Fruit fly (Drosophila melanogaster): ENCODE results near the gene CG12206.

The CG12206 gene

dm6 chrX:3453038-3453819, 21.1 kb downstream of the CG12206 start:
- TF ChIP-seq gl (tag; optimal IDR thresholded peaks at IDR 0.05) = no peak
- TF ChIP-seq CG32121 (GFP tag; IDR thresholded peaks at IDR 0.05) = peak; percentile 81
- TF ChIP-seq CG8159 (tag; optimal IDR thresholded peaks at IDR 0.05) = no peak
- TF ChIP-seq CG12605 (GFP tag; IDR thresholded peaks at IDR 0.05) = peak; percentile 59; the same call in 1 of the 2 replicates
- TF ChIP-seq CG15710 (tag; optimal IDR thresholded peaks at IDR 0.05) = no peak
- TF ChIP-seq CG8301 (tag; optimal IDR thresholded peaks at IDR 0.05) = peak; percentile 45
- peak; percentile 75 for TF ChIP-seq CG4496 (GFP tag; IDR thresholded peaks at IDR 0.05)
- peak; percentile 77 for TF ChIP-seq Ets98B (GFP tag; IDR thresholded peaks at IDR 0.05)
- TF ChIP-seq fd96Ca (GFP tag; IDR thresholded peaks at IDR 0.05) = peak; percentile 81
- no peak for TF ChIP-seq Pif1B (GFP tag; optimal IDR thresholded peaks at IDR 0.05)
- no peak for TF ChIP-seq rn (GFP tag; IDR thresholded peaks at IDR 0.05)
- TF ChIP-seq Snoo (tag; optimal IDR thresholded peaks at IDR 0.05) = no peak
- no peak for TF ChIP-seq CG9948 (tag; optimal IDR thresholded peaks at IDR 0.05)
- peak; percentile 40 for TF ChIP-seq CG14655 (GFP tag; optimal IDR thresholded peaks at IDR 0.05)
- TF ChIP-seq CG10348 (GFP tag; IDR thresholded peaks at IDR 0.05) = no peak
- no peak for TF ChIP-seq CG34367 (tag; optimal IDR thresholded peaks at IDR 0.05)
- TF ChIP-seq EcR (GFP tag; optimal IDR thresholded peaks at IDR 0.05) = no peak
- TF ChIP-seq D1 (tag; optimal IDR thresholded peaks at IDR 0.05) = no peak
- TF ChIP-seq CG17806 (tag; optimal IDR thresholded peaks at IDR 0.05) = no peak
- TF ChIP-seq Pif1A (GFP tag; optimal IDR thresholded peaks at IDR 0.05) = peak; percentile 6
- no peak for TF ChIP-seq CG13204 (GFP tag; optimal IDR thresholded peaks at IDR 0.05)

- TF ChIP-seq CG8159 (tag; optimal IDR thresholded peaks at IDR 0.05) (no peak), CG8301 (tag; optimal IDR thresholded peaks at IDR 0.05) (peak; percentile 54), CG10348 (GFP tag; IDR thresholded peaks at IDR 0.05) (no peak), CG13204 (GFP tag; optimal IDR thresholded peaks at IDR 0.05) (no peak), CG4496 (GFP tag; IDR thresholded peaks at IDR 0.05) (peak; percentile 80), CG17806 (tag; optimal IDR thresholded peaks at IDR 0.05) (no peak), fd96Ca (GFP tag; IDR thresholded peaks at IDR 0.05) (peak; percentile 78), Snoo (tag; optimal IDR thresholded peaks at IDR 0.05) (no peak), D1 (tag; optimal IDR thresholded peaks at IDR 0.05) (no peak), EcR (GFP tag; optimal IDR thresholded peaks at IDR 0.05) (no peak), CG14655 (GFP tag; optimal IDR thresholded peaks at IDR 0.05) (peak; percentile 39), Pif1B (GFP tag; optimal IDR thresholded peaks at IDR 0.05) (no peak), rn (GFP tag; IDR thresholded peaks at IDR 0.05) (peak; percentile 19; the same call in 1 of the 2 replicates), CG15710 (tag; optimal IDR thresholded peaks at IDR 0.05) (no peak), Pif1A (GFP tag; optimal IDR thresholded peaks at IDR 0.05) (peak; percentile 25), CG12605 (GFP tag; IDR thresholded peaks at IDR 0.05) (no peak), Ets98B (GFP tag; IDR thresholded peaks at IDR 0.05) (peak; percentile 68), CG34367 (tag; optimal IDR thresholded peaks at IDR 0.05) (no peak), CG32121 (GFP tag; IDR thresholded peaks at IDR 0.05) (peak; percentile 78)
Observed at dm6 chrX:3451916-3452315, 22.4 kb downstream of the CG12206 start.

DNA sequence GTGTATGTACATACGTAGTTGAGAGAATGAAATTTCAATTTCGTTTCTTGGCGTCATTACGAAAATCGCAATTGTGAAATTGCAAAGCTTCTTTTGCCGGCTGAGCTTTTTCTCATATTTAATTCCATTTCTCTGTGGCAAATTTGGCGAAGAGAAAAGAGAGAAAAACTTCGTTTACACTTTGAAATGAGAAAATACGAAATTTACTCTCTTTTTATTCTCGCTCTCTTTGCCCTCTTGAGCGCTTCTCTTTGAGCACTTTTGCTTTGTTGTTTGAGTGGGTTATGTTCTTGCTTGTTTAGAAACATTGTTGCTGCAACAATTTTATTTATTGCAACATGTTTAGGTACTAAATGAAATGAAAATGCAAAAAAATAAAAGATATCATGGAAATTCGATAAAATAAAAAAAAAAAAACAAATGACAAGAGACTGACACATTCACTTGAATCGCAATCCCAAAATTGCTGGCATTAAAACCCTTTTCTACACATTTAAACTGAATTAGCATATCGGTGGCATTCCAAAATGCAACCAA, 23.0 kb downstream of the CG12206 start:
- TF ChIP-seq CG14655 (GFP tag; optimal IDR thresholded peaks at IDR 0.05) (no peak), Pif1B (GFP tag; optimal IDR thresholded peaks at IDR 0.05) (peak; percentile 26), D1 (tag; optimal IDR thresholded peaks at IDR 0.05) (peak; percentile 3)

DNA sequence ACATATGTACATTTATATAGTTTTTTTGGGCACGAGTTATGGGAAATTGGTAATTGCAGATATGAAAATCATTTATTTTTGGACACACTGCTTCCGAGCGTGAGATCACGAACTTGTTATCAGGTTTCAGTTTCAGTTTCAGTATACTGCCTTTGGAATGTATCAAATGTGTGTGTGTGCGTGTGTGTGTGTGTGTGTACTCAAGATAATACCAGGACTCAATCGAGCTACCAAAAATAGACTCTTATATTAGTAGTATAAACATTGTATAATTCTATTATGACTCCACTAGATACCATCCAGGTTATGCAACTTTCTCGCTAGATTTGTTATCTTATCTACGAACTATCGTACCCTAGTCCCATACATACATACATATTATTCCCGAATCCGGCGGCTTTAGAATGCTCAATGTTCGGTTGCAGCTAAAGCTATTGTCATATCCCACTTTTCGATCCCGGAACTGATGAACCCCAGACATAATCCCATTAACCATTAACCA, 25.4 kb downstream of the CG12206 start, which contains the start of gene CG12535:
TSS of gene CG12535 (minus strand) at position 51 of the 502 bp plus-strand sequence.
- TF ChIP-seq CG8159 (tag; optimal IDR thresholded peaks at IDR 0.05) = no peak
- TF ChIP-seq CG32121 (GFP tag; IDR thresholded peaks at IDR 0.05) = no peak
- no peak for TF ChIP-seq CG12605 (GFP tag; IDR thresholded peaks at IDR 0.05)
- TF ChIP-seq D1 (tag; optimal IDR thresholded peaks at IDR 0.05) = no peak
- no peak for TF ChIP-seq CG9948 (tag; optimal IDR thresholded peaks at IDR 0.05)
- TF ChIP-seq EcR (GFP tag; optimal IDR thresholded peaks at IDR 0.05) = no peak
- TF ChIP-seq CG34367 (tag; optimal IDR thresholded peaks at IDR 0.05) = no peak
- no peak for TF ChIP-seq CG14655 (GFP tag; optimal IDR thresholded peaks at IDR 0.05)
- no peak for TF ChIP-seq CG13204 (GFP tag; optimal IDR thresholded peaks at IDR 0.05)
- no peak for TF ChIP-seq Pif1B (GFP tag; optimal IDR thresholded peaks at IDR 0.05)
- no peak for TF ChIP-seq Ets98B (GFP tag; IDR thresholded peaks at IDR 0.05)

DNA sequence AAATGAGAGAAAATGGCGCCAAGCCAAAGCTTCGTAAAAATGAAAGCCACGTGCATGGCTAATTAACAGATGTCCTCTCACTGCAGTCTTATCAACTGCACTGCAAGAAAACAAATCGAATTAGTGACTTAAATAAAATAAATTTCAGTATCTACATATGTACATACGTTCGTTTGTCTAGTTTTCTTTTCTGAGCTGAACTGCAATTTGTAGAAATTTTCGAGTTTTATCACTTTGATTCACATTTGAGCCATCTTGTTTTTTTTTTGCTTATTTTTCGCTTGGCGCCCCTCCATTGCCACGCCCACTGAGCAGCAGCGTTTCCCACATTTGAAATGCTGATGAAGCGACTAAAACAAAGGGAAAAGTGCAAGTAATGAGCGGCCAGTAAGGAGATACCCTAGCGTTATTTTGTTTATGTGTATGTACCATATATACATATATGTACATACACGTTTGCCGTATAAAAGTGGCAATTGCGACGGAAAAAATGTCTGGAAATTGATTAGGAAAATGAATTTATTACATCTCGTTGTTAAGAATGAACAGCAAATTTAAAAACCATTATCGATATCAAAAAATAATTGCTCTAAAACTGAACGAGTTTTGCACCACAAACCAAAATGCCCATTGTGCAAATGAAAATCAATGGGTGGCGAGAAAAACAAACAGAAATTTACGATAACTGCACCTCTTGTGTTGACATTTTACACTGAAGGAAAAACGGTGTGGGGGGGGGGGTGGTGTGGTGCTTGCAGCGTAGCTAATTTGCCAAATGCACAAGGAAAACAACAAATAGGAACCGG, 26.4 kb downstream of the CG12206 start:
- TF ChIP-seq gl (tag; optimal IDR thresholded peaks at IDR 0.05) (no peak), CG9948 (tag; optimal IDR thresholded peaks at IDR 0.05) (peak; percentile 19), CG14655 (GFP tag; optimal IDR thresholded peaks at IDR 0.05) (peak; percentile 40), Snoo (tag; optimal IDR thresholded peaks at IDR 0.05) (peak; percentile 6), rn (GFP tag; IDR thresholded peaks at IDR 0.05) (peak; percentile 16; the same call in 1 of the 2 replicates), CG15710 (tag; optimal IDR thresholded peaks at IDR 0.05) (no peak), CG34367 (tag; optimal IDR thresholded peaks at IDR 0.05) (no peak), CG32121 (GFP tag; IDR thresholded peaks at IDR 0.05) (peak; percentile 44; the same call in 1 of the 2 replicates), Pif1B (GFP tag; optimal IDR thresholded peaks at IDR 0.05) (no peak), CG13204 (GFP tag; optimal IDR thresholded peaks at IDR 0.05) (no peak), fd96Ca (GFP tag; IDR thresholded peaks at IDR 0.05) (peak; percentile 52; the same call in 2 of the 3 replicates), CG8159 (tag; optimal IDR thresholded peaks at IDR 0.05) (peak; percentile 20), CG4496 (GFP tag; IDR thresholded peaks at IDR 0.05) (peak; percentile 58), CG8301 (tag; optimal IDR thresholded peaks at IDR 0.05) (peak; percentile 19)
